Worm (Caenorhabditis elegans) whole organism, young adult: ENCODE data around the gene C17H12.37.

Source experiments
- B0019.2 ChIP-seq: fragments of 200-800 bp; sonication (Bioruptor generic); conservative IDR thresholded peaks from 2 replicates; pipeline ENCODE4 v1.3.6; 2022; ENCODE audit warnings: missing genetic modification reagents, missing genetic modification characterization, missing compliant biosample characterization
- F10E7.11 ChIP-seq: sonication (generic microtip); optimal IDR thresholded peaks from 2 replicates; lab custom pipeline; 2017; ENCODE audit warnings: mild to moderate bottlenecking, missing genetic modification characterization, moderate library complexity, missing compliant biosample characterization
- F22D6.2 ChIP-seq: sonication (generic microtip); optimal IDR thresholded peaks from 2 replicates; lab custom pipeline; 2016; ENCODE audit warnings: mild to moderate bottlenecking, missing genetic modification characterization, missing compliant biosample characterization
- F23B12.7 ChIP-seq: sonication (generic microtip); optimal IDR thresholded peaks from 2 replicates; lab custom pipeline; 2017; ENCODE audit warnings: missing genetic modification characterization, mild to moderate bottlenecking, missing compliant biosample characterization, antibody characterized with exemption, moderate library complexity; ENCODE audit not compliant: insufficient read depth
- F33H1.4 ChIP-seq: fragments of 200-800 bp; sonication (Bioruptor generic); IDR thresholded peaks from 2 replicates; pipeline ENCODE4 v1.3.6; 2022; ENCODE audit warnings: missing genetic modification reagents, missing genetic modification characterization, missing compliant biosample characterization
- F37B4.10 ChIP-seq: fragments of 200-800 bp; sonication (Bioruptor generic); IDR thresholded peaks from 2 replicates; pipeline ENCODE4 v1.3.6; 2022; ENCODE audit warnings: missing genetic modification characterization, missing compliant biosample characterization
- F39B2.1 ChIP-seq: fragments of 200-800 bp; sonication (Bioruptor generic); IDR thresholded peaks from 2 replicates; pipeline ENCODE4 v1.3.6; 2022; ENCODE audit warnings: missing genetic modification reagents, missing genetic modification characterization, missing compliant biosample characterization
- F49E8.2 ChIP-seq: sonication (generic microtip); optimal IDR thresholded peaks from 3 replicates; lab custom pipeline; 2017; ENCODE audit warnings: missing genetic modification characterization, mild to moderate bottlenecking, missing compliant biosample characterization, antibody characterized with exemption, moderate library complexity; ENCODE audit not compliant: insufficient read depth
- F55B11.4 ChIP-seq: sonication (generic microtip); optimal IDR thresholded peaks from 2 replicates; lab custom pipeline; 2016; ENCODE audit warnings: missing compliant biosample characterization, missing genetic modification characterization, borderline replicate concordance; ENCODE audit not compliant: insufficient read depth
- F57A8.1 ChIP-seq: fragments of 200-800 bp; sonication (Bioruptor generic); optimal IDR thresholded peaks from 2 replicates; lab custom pipeline; 2018; ENCODE audit warnings: mild to moderate bottlenecking, missing genetic modification characterization, moderate library complexity, missing compliant biosample characterization
- K11D2.4 ChIP-seq: fragments of 200-800 bp; sonication (Bioruptor generic); IDR thresholded peaks from 2 replicates; pipeline ENCODE4 v1.3.6; 2022; ENCODE audit warnings: missing genetic modification reagents, missing genetic modification characterization, missing compliant biosample characterization
- Y56A3A.18 ChIP-seq: fragments of 200-800 bp; sonication (Bioruptor generic); IDR thresholded peaks from 2 replicates; pipeline ENCODE4 v1.3.6; 2022; ENCODE audit warnings: missing genetic modification reagents, missing genetic modification characterization, missing compliant biosample characterization
- Y79H2A.3 ChIP-seq: fragments of 200-800 bp; sonication (Bioruptor generic); conservative IDR thresholded peaks from 2 replicates; pipeline ENCODE4 v1.3.6; 2022; ENCODE audit warnings: missing genetic modification reagents, missing genetic modification characterization, missing compliant biosample characterization
- Y95B8A.8 ChIP-seq: fragments of 200-800 bp; sonication (Bioruptor generic); IDR thresholded peaks from 2 replicates; pipeline ENCODE4 v1.3.6; 2022; ENCODE audit warnings: missing genetic modification reagents, missing genetic modification characterization, missing compliant biosample characterization
- atf-7 ChIP-seq: sonication (generic microtip); optimal IDR thresholded peaks from 2 replicates; lab custom pipeline; 2017; ENCODE audit warnings: mild to moderate bottlenecking, missing genetic modification characterization, missing compliant biosample characterization
- athp-1 ChIP-seq: sonication (generic microtip); optimal IDR thresholded peaks from 2 replicates; lab custom pipeline; 2017; ENCODE audit warnings: mild to moderate bottlenecking, missing genetic modification characterization, missing compliant biosample characterization
- attf-5 ChIP-seq: fragments of 200-800 bp; sonication (Bioruptor generic); optimal IDR thresholded peaks from 2 replicates; lab custom pipeline; 2018; ENCODE audit warnings: mild to moderate bottlenecking, missing genetic modification characterization, missing compliant biosample characterization
- ccch-3 ChIP-seq: fragments of 200-800 bp; sonication (Bioruptor generic); optimal IDR thresholded peaks from 2 replicates; lab custom pipeline; 2018; ENCODE audit warnings: mild to moderate bottlenecking, missing genetic modification characterization, missing compliant biosample characterization
- cebp-2 ChIP-seq: fragments of 200-800 bp; sonication (Bioruptor generic); IDR thresholded peaks from 2 replicates; pipeline ENCODE4 v1.3.6; 2022; ENCODE audit warnings: missing genetic modification characterization, missing compliant biosample characterization
- ceh-100 ChIP-seq: fragments of 200-800 bp; sonication (Bioruptor generic); IDR thresholded peaks from 2 replicates; pipeline ENCODE4 v1.3.6; 2022; ENCODE audit warnings: missing genetic modification reagents, missing genetic modification characterization, missing compliant biosample characterization
- ceh-91 ChIP-seq: fragments of 200-800 bp; sonication (Bioruptor generic); IDR thresholded peaks from 2 replicates; pipeline ENCODE4 v1.3.6; 2022; ENCODE audit warnings: missing genetic modification reagents, missing genetic modification characterization, missing compliant biosample characterization
- chd-7 ChIP-seq: sonication (generic microtip); optimal IDR thresholded peaks from 2 replicates; lab custom pipeline; 2016; ENCODE audit warnings: mild to moderate bottlenecking, missing genetic modification characterization, moderate library complexity, missing compliant biosample characterization
- efl-1 ChIP-seq: fragments of 150-350 bp; optimal IDR thresholded peaks from 2 replicates; lab custom pipeline; 2014; ENCODE audit warnings: missing biosample characterization, missing genetic modification reagents, missing genetic modification characterization
- egrh-3 ChIP-seq: fragments of 200-800 bp; sonication (Bioruptor generic); IDR thresholded peaks from 2 replicates; pipeline ENCODE4 v1.3.6; 2022; ENCODE audit warnings: missing genetic modification reagents, missing genetic modification characterization, missing compliant biosample characterization
- ets-4 ChIP-seq: fragments of 200-800 bp; sonication (Bioruptor generic); optimal IDR thresholded peaks from 2 replicates; lab custom pipeline; 2018; ENCODE audit warnings: mild to moderate bottlenecking, missing genetic modification characterization, missing compliant biosample characterization
- fkh-3 ChIP-seq: sonication (generic microtip); optimal IDR thresholded peaks from 2 replicates; lab custom pipeline; 2016; ENCODE audit warnings: mild to moderate bottlenecking, missing genetic modification characterization, missing compliant biosample characterization
- hlh-12 ChIP-seq: sonication (generic microtip); optimal IDR thresholded peaks from 2 replicates; lab custom pipeline; 2016; ENCODE audit warnings: missing genetic modification characterization, missing compliant biosample characterization
- hrde-1 ChIP-seq: sonication (generic microtip); optimal IDR thresholded peaks from 2 replicates; lab custom pipeline; 2016; ENCODE audit warnings: missing genetic modification characterization, mild to moderate bottlenecking, missing compliant biosample characterization, moderate library complexity, missing genotype, missing genetic modification reagents, borderline replicate concordance
- lag-1 ChIP-seq: fragments of 200-800 bp; sonication (Bioruptor generic); IDR thresholded peaks from 2 replicates; pipeline ENCODE4 v1.3.6; 2022; ENCODE audit warnings: missing genetic modification reagents, missing genetic modification characterization, missing compliant biosample characterization
- let-607 ChIP-seq, 2 experiments: fragments of 200-800 bp in 1 of 2; sonication (Bioruptor generic) in 1 of 2; sonication (generic microtip) in 1 of 2; optimal IDR thresholded peaks; 2 replicates each; lab custom pipeline; 2016 to 2018; ENCODE audit warnings: mild to moderate bottlenecking in 2 of 2, missing compliant biosample characterization in 2 of 2, missing genetic modification characterization in 2 of 2, moderate library complexity in 2 of 2, missing genotype in 1 of 2
- lir-1 ChIP-seq: fragments of 200-800 bp; sonication (Bioruptor generic); conservative IDR thresholded peaks from 2 replicates; pipeline ENCODE4 v1.3.6; 2022; ENCODE audit warnings: missing genetic modification reagents, missing genetic modification characterization, missing compliant biosample characterization
- lsl-1 ChIP-seq: fragments of 200-800 bp; sonication (Bioruptor generic); optimal IDR thresholded peaks from 2 replicates; lab custom pipeline; 2018; ENCODE audit warnings: mild to moderate bottlenecking, missing genetic modification characterization, moderate library complexity, missing compliant biosample characterization
- lsy-27 ChIP-seq: sonication (generic microtip); optimal IDR thresholded peaks from 2 replicates; lab custom pipeline; 2017; ENCODE audit warnings: missing genetic modification characterization, mild to moderate bottlenecking, missing compliant biosample characterization, antibody characterized with exemption, missing genotype, borderline replicate concordance; ENCODE audit not compliant: insufficient read depth
- madf-10 ChIP-seq: sonication (generic microtip); optimal IDR thresholded peaks from 2 replicates; lab custom pipeline; 2016; ENCODE audit warnings: mild to moderate bottlenecking, missing genetic modification characterization, missing compliant biosample characterization
- madf-8 ChIP-seq: fragments of 200-800 bp; sonication (Bioruptor generic); conservative IDR thresholded peaks from 2 replicates; pipeline ENCODE4 v1.3.6; 2022; ENCODE audit warnings: missing genetic modification reagents, missing genetic modification characterization, missing compliant biosample characterization
- nhr-80 ChIP-seq: sonication (generic microtip); optimal IDR thresholded peaks from 2 replicates; lab custom pipeline; 2016; ENCODE audit warnings: missing genetic modification characterization, missing compliant biosample characterization
- pha-4 ChIP-seq: fragments of 150-350 bp; sonication (generic microtip); optimal IDR thresholded peaks from 2 replicates; lab custom pipeline; 2014; ENCODE audit warnings: missing biosample characterization, missing genetic modification reagents, missing genetic modification characterization
- repo-1 ChIP-seq: sonication (generic microtip); optimal IDR thresholded peaks from 2 replicates; lab custom pipeline; 2017; ENCODE audit warnings: mild to moderate bottlenecking, missing genetic modification characterization, missing compliant biosample characterization
- snpc-4 ChIP-seq, 5 experiments: fragments of 150-350 bp in 1 of 5; sonication (generic microtip) in 4 of 5; optimal IDR thresholded peaks; 2 replicates each; lab custom pipeline; 2014 to 2018; ENCODE audit warnings: missing genetic modification characterization in 5 of 5, missing biosample characterization in 3 of 5, antibody characterized with exemption in 2 of 5, mild to moderate bottlenecking in 2 of 5, missing compliant biosample characterization in 2 of 5, missing genotype in 2 of 5, moderate library complexity in 2 of 5, missing genetic modification reagents in 1 of 5
- somi-1 ChIP-seq: fragments of 200-800 bp; sonication (Bioruptor generic); optimal IDR thresholded peaks from 2 replicates; lab custom pipeline; 2018; ENCODE audit warnings: mild to moderate bottlenecking, missing genetic modification characterization, missing compliant biosample characterization
- tbp1 ChIP-seq: fragments of 200-800 bp; sonication (Bioruptor generic); optimal IDR thresholded peaks from 2 replicates; lab custom pipeline; 2018; ENCODE audit warnings: mild to moderate bottlenecking, missing genetic modification characterization, missing compliant biosample characterization
- tbx-9 ChIP-seq: sonication (generic microtip); optimal IDR thresholded peaks from 2 replicates; lab custom pipeline; 2016; ENCODE audit warnings: borderline replicate concordance, missing genetic modification characterization, inconsistent platforms, missing compliant biosample characterization
- unc-130 ChIP-seq: sonication (generic microtip); optimal IDR thresholded peaks from 2 replicates; lab custom pipeline; 2016; ENCODE audit warnings: missing genetic modification reagents, missing genetic modification characterization, missing compliant biosample characterization
- zim-3 ChIP-seq: sonication (generic microtip); optimal IDR thresholded peaks from 2 replicates; lab custom pipeline; 2017; ENCODE audit warnings: mild to moderate bottlenecking, missing genetic modification characterization, moderate library complexity, missing compliant biosample characterization
- ztf-26 ChIP-seq: sonication (generic microtip); optimal IDR thresholded peaks from 2 replicates; lab custom pipeline; 2017; ENCODE audit warnings: missing genetic modification characterization, missing compliant biosample characterization

C17H12.37 gene

ce11 chrIV:6841562-6842282 is 36.8 kb downstream of the C17H12.37 start:
- no peak for TF ChIP-seq cebp-2 (GFP tag; lab: Robert Waterston, UW)
- no peak for TF ChIP-seq F49E8.2 (tag; lab: Kevin White, UChicago)
- no peak for TF ChIP-seq F39B2.1 (GFP tag; lab: Robert Waterston, UW)
- TF ChIP-seq hlh-12 (tag; lab: Kevin White, UChicago), result no peak
- TF ChIP-seq tbx-9 (tag; lab: Kevin White, UChicago), result no peak
- no peak for TF ChIP-seq madf-8 (GFP tag; lab: Robert Waterston, UW)
- no peak for TF ChIP-seq F22D6.2 (tag; lab: Kevin White, UChicago)
- TF ChIP-seq repo-1 (tag; lab: Kevin White, UChicago), result no peak
- TF ChIP-seq zim-3 (tag; lab: Kevin White, UChicago), result no peak
- no peak for TF ChIP-seq lsy-27 (tag; lab: Kevin White, UChicago)
- no peak for TF ChIP-seq F23B12.7 (tag; lab: Kevin White, UChicago)
- TF ChIP-seq tbp1 (GFP tag; lab: Kevin White, UChicago), result no peak
- no peak for TF ChIP-seq snpc-4 (GFP tag; optimal IDR thresholded peaks at IDR 0.05; lab: Kevin White, UChicago)
- TF ChIP-seq snpc-4 (tag; optimal IDR thresholded peaks at IDR 0.05; lab: Kevin White, UChicago), result no peak
- no peak for TF ChIP-seq efl-1 (GFP tag; lab: Kevin White, UChicago)
- TF ChIP-seq Y95B8A.8, result no peak
- no peak for TF ChIP-seq F37B4.10 (GFP tag; lab: Robert Waterston, UW)
- no peak for TF ChIP-seq lag-1 (GFP tag; lab: Robert Waterston, UW)
- TF ChIP-seq ccch-3 (GFP tag; lab: Kevin White, UChicago), result no peak

- TF ChIP-seq atf-7 (tag; lab: Kevin White, UChicago) (no peak), F33H1.4 (GFP tag; lab: Robert Waterston, UW) (peak; percentile 72), pha-4 (no peak), unc-130 (GFP tag; lab: Kevin White, UChicago) (no peak), hrde-1 (no peak), chd-7 (no peak), F57A8.1 (GFP tag; lab: Kevin White, UChicago) (no peak), lsl-1 (GFP tag; lab: Kevin White, UChicago) (peak; percentile 90), efl-1 (GFP tag; lab: Kevin White, UChicago) (peak; percentile 93), F55B11.4 (no peak), F10E7.11 (tag; lab: Kevin White, UChicago) (no peak), egrh-3 (GFP tag; lab: Robert Waterston, UW) (no peak), nhr-80 (no peak), somi-1 (GFP tag; lab: Kevin White, UChicago) (no peak), madf-10 (no peak), Y56A3A.18 (GFP tag; lab: Robert Waterston, UW) (no peak), fkh-3 (tag; lab: Kevin White, UChicago) (no peak), ceh-91 (peak; percentile 72), athp-1 (tag; lab: Kevin White, UChicago) (no peak), Y79H2A.3 (GFP tag; lab: Robert Waterston, UW) (no peak), F49E8.2 (tag; lab: Kevin White, UChicago) (peak; percentile 23), ets-4 (GFP tag; lab: Kevin White, UChicago) (no peak), ztf-26 (tag; lab: Kevin White, UChicago) (no peak), K11D2.4 (GFP tag; lab: Robert Waterston, UW) (no peak), attf-5 (no peak), lir-1 (GFP tag; lab: Robert Waterston, UW) (no peak), ceh-100 (GFP tag; lab: Robert Waterston, UW) (no peak), B0019.2 (GFP tag; lab: Robert Waterston, UW) (peak; percentile 28; the same call in 1 of the 2 replicates), let-607 (tag; optimal IDR thresholded peaks at IDR 0.05; lab: Kevin White, UChicago) (no peak)
Measured at ce11 chrIV:6842470-6843008, 37.6 kb downstream of the C17H12.37 start, which contains the start of gene lip-1. Gene lip-1 (plus strand): TSS chrIV:6842958.
